Fruit fly (Drosophila melanogaster) Kc167 (cell line): Measurements from ENCODE around the gene CG31088.
"Not testable (repeated sequence)": the region's sequence is repeated elsewhere in the genome, so short reads cannot be mapped to it uniquely, and the experiment has no call there.

Experiments used
- Myc ChIP-seq: fragments of >200 bp; optimal IDR thresholded peaks from 2 replicates; lab custom pipeline; 2017; ENCODE audit warnings: missing external identifiers
- Sin3A ChIP-seq: fragments of >200 bp; optimal IDR thresholded peaks from 2 replicates; lab custom pipeline; 2018; ENCODE audit warnings: missing external identifiers
- h ChIP-seq: fragments of >200 bp; optimal IDR thresholded peaks from 3 replicates; lab custom pipeline; 2018; ENCODE audit warnings: missing external identifiers
- insv ChIP-seq: fragments of >200 bp; optimal IDR thresholded peaks from 3 replicates; lab custom pipeline; 2018; ENCODE audit warnings: missing external identifiers
- psq ChIP-seq: fragments of >200 bp; optimal IDR thresholded peaks from 2 replicates; lab custom pipeline; 2017; ENCODE audit warnings: missing external identifiers
- ttk ChIP-seq: sonication (Bioruptor generic); optimal IDR thresholded peaks from 2 replicates; lab custom pipeline; 2017; ENCODE audit warnings: missing external identifiers

Gene CG31088

dm6 chr3R:15919367-15920228, 31.1 kb downstream of the CG31088 start:
- TF ChIP-seq Myc (lab: Kevin White, UChicago) (no peak), insv (lab: Kevin White, UChicago) (no peak), Sin3A (lab: Kevin White, UChicago) (no peak), ttk (lab: Kevin White, UChicago) (no peak), psq (no peak)

dm6 chr3R:15917907-15918306, 32.8 kb downstream of the CG31088 start, which contains the start of gene CG45105:
Gene CG45105 (minus strand): TSS chr3R:15918007.
- TF ChIP-seq h (lab: Kevin White, UChicago) (no peak), Sin3A (lab: Kevin White, UChicago) (no peak), psq (no peak), ttk (lab: Kevin White, UChicago) (no peak), insv (lab: Kevin White, UChicago) (no peak), Myc (lab: Kevin White, UChicago) (no peak)

dm6 chr3R:15913231-15913630, 37.5 kb downstream of the CG31088 start:
- TF ChIP-seq h (lab: Kevin White, UChicago) (no peak), Sin3A (lab: Kevin White, UChicago) (no peak)

dm6 chr3R:15908098-15908497, 42.6 kb downstream of the CG31088 start, which contains the start of gene EndoU:
Gene EndoU (plus strand): TSS chr3R:15908398.
- not testable (repeated sequence) for TF ChIP-seq psq; ttk (lab: Kevin White, UChicago); Sin3A (lab: Kevin White, UChicago)

dm6 chr3R:15904543-15904942, 46.2 kb downstream of the CG31088 start, which contains the start of gene glob1:
Gene glob1 (minus strand): TSS chr3R:15904643.
- TF ChIP-seq Sin3A, h, ttk (lab: Kevin White, UChicago): not testable (repeated sequence)
